Worm (Caenorhabditis elegans) whole organism, young adult: ENCODE measurements around the gene W08E12.5.
A peak's percentile ranks its signal among the peaks of the same experiment; 100 is the strongest.

Experiments
- B0336.3 ChIP-seq: fragments of 200-800 bp; sonication (Bioruptor generic); IDR thresholded peaks from 2 replicates; pipeline ENCODE4 v1.3.6; 2022; ENCODE audit warnings: missing genetic modification characterization, missing compliant biosample characterization
- D2030.7 ChIP-seq: fragments of 200-800 bp; sonication (Bioruptor generic); IDR thresholded peaks from 2 replicates; pipeline ENCODE4 v1.3.6; 2022; ENCODE audit warnings: missing genetic modification reagents, missing genetic modification characterization, missing compliant biosample characterization
- F10E7.11 ChIP-seq: sonication (generic microtip); optimal IDR thresholded peaks from 2 replicates; lab custom pipeline; 2017; ENCODE audit warnings: mild to moderate bottlenecking, missing genetic modification characterization, moderate library complexity, missing compliant biosample characterization
- F23B12.7 ChIP-seq: sonication (generic microtip); optimal IDR thresholded peaks from 2 replicates; lab custom pipeline; 2017; ENCODE audit warnings: missing genetic modification characterization, mild to moderate bottlenecking, missing compliant biosample characterization, antibody characterized with exemption, moderate library complexity; ENCODE audit not compliant: insufficient read depth
- F33H1.4 ChIP-seq: fragments of 200-800 bp; sonication (Bioruptor generic); IDR thresholded peaks from 2 replicates; pipeline ENCODE4 v1.3.6; 2022; ENCODE audit warnings: missing genetic modification reagents, missing genetic modification characterization, missing compliant biosample characterization
- F57A8.1 ChIP-seq: fragments of 200-800 bp; sonication (Bioruptor generic); optimal IDR thresholded peaks from 2 replicates; lab custom pipeline; 2018; ENCODE audit warnings: mild to moderate bottlenecking, missing genetic modification characterization, moderate library complexity, missing compliant biosample characterization
- T07F8.4 ChIP-seq: sonication (generic microtip); optimal IDR thresholded peaks from 2 replicates; lab custom pipeline; 2016; ENCODE audit warnings: mild to moderate bottlenecking, missing genetic modification characterization, moderate library complexity, missing compliant biosample characterization
- Y53G8AR.9 ChIP-seq: fragments of 200-800 bp; sonication (Bioruptor generic); conservative IDR thresholded peaks from 2 replicates; pipeline ENCODE4 v1.3.6; 2022; ENCODE audit warnings: missing genetic modification reagents, missing genetic modification characterization, missing compliant biosample characterization
- Y79H2A.3 ChIP-seq: fragments of 200-800 bp; sonication (Bioruptor generic); conservative IDR thresholded peaks from 2 replicates; pipeline ENCODE4 v1.3.6; 2022; ENCODE audit warnings: missing genetic modification reagents, missing genetic modification characterization, missing compliant biosample characterization
- Y95B8A.8 ChIP-seq: fragments of 200-800 bp; sonication (Bioruptor generic); IDR thresholded peaks from 2 replicates; pipeline ENCODE4 v1.3.6; 2022; ENCODE audit warnings: missing genetic modification reagents, missing genetic modification characterization, missing compliant biosample characterization
- ama-1 ChIP-seq, 3 experiments: fragments of 150-350 bp in 1 of 3; sonication (generic microtip) in 2 of 3; optimal IDR thresholded peaks; 2 replicates each; lab custom pipeline; 2014 to 2018; ENCODE audit warnings: missing biosample characterization in 2 of 3, missing genetic modification characterization in 2 of 3, missing genetic modification reagents in 2 of 3
- aptf-2 ChIP-seq: fragments of 200-800 bp; sonication (Bioruptor generic); conservative IDR thresholded peaks from 2 replicates; pipeline ENCODE4 v1.3.6; 2022; ENCODE audit warnings: missing genetic modification reagents, missing genetic modification characterization, missing compliant biosample characterization
- attf-5 ChIP-seq: fragments of 200-800 bp; sonication (Bioruptor generic); optimal IDR thresholded peaks from 2 replicates; lab custom pipeline; 2018; ENCODE audit warnings: mild to moderate bottlenecking, missing genetic modification characterization, missing compliant biosample characterization
- bed-1 ChIP-seq: fragments of 200-800 bp; sonication (Bioruptor generic); IDR thresholded peaks from 2 replicates; pipeline ENCODE4 v1.3.6; 2022; ENCODE audit warnings: missing genetic modification reagents, missing genetic modification characterization, missing compliant biosample characterization
- bed-2 ChIP-seq: fragments of 200-800 bp; sonication (Bioruptor generic); IDR thresholded peaks from 2 replicates; pipeline ENCODE4 v1.3.6; 2022; ENCODE audit warnings: missing genetic modification reagents, missing genetic modification characterization, missing compliant biosample characterization
- ceh-27 ChIP-seq: fragments of 200-800 bp; sonication (Bioruptor generic); optimal IDR thresholded peaks from 2 replicates; lab custom pipeline; 2018; ENCODE audit warnings: mild to moderate bottlenecking, missing genetic modification characterization, moderate library complexity, missing compliant biosample characterization
- ceh-58 ChIP-seq: fragments of 200-800 bp; sonication (Bioruptor generic); IDR thresholded peaks from 2 replicates; pipeline ENCODE4 v1.3.6; 2022; ENCODE audit warnings: missing genetic modification characterization, missing compliant biosample characterization
- ceh-91 ChIP-seq: fragments of 200-800 bp; sonication (Bioruptor generic); IDR thresholded peaks from 2 replicates; pipeline ENCODE4 v1.3.6; 2022; ENCODE audit warnings: missing genetic modification reagents, missing genetic modification characterization, missing compliant biosample characterization
- dpff-1 ChIP-seq: sonication (generic microtip); optimal IDR thresholded peaks from 2 replicates; lab custom pipeline; 2017; ENCODE audit warnings: mild to moderate bottlenecking, missing genetic modification characterization, missing compliant biosample characterization
- ekl-4 ChIP-seq: fragments of 200-800 bp; sonication (Bioruptor generic); IDR thresholded peaks from 2 replicates; pipeline ENCODE4 v1.3.6; 2022; ENCODE audit warnings: missing genetic modification reagents, missing genetic modification characterization, missing compliant biosample characterization
- hrde-1 ChIP-seq: sonication (generic microtip); optimal IDR thresholded peaks from 2 replicates; lab custom pipeline; 2016; ENCODE audit warnings: missing genetic modification characterization, mild to moderate bottlenecking, missing compliant biosample characterization, moderate library complexity, missing genotype, missing genetic modification reagents, borderline replicate concordance
- hsf-1 ChIP-seq: fragments of 200-800 bp; sonication (Bioruptor generic); IDR thresholded peaks from 2 replicates; pipeline ENCODE4 v1.3.6; 2022; ENCODE audit warnings: missing genetic modification reagents, missing genetic modification characterization, missing compliant biosample characterization
- lag-1 ChIP-seq: fragments of 200-800 bp; sonication (Bioruptor generic); IDR thresholded peaks from 2 replicates; pipeline ENCODE4 v1.3.6; 2022; ENCODE audit warnings: missing genetic modification reagents, missing genetic modification characterization, missing compliant biosample characterization
- lsy-27 ChIP-seq: sonication (generic microtip); optimal IDR thresholded peaks from 2 replicates; lab custom pipeline; 2017; ENCODE audit warnings: missing genetic modification characterization, mild to moderate bottlenecking, missing compliant biosample characterization, antibody characterized with exemption, missing genotype, borderline replicate concordance; ENCODE audit not compliant: insufficient read depth
- madf-3 ChIP-seq: fragments of 200-800 bp; sonication (Bioruptor generic); IDR thresholded peaks from 2 replicates; pipeline ENCODE4 v1.3.6; 2022; ENCODE audit warnings: missing genetic modification reagents, missing genetic modification characterization, missing compliant biosample characterization
- madf-8 ChIP-seq: fragments of 200-800 bp; sonication (Bioruptor generic); conservative IDR thresholded peaks from 2 replicates; pipeline ENCODE4 v1.3.6; 2022; ENCODE audit warnings: missing genetic modification reagents, missing genetic modification characterization, missing compliant biosample characterization
- mel-28 ChIP-seq: sonication (generic microtip); optimal IDR thresholded peaks from 2 replicates; lab custom pipeline; 2016; ENCODE audit warnings: borderline replicate concordance, mild to moderate bottlenecking, missing genetic modification characterization, missing compliant biosample characterization
- nfya-1 ChIP-seq: sonication (generic microtip); optimal IDR thresholded peaks from 2 replicates; lab custom pipeline; 2017; ENCODE audit warnings: antibody characterized with exemption, missing compliant biosample characterization, missing genetic modification characterization, borderline replicate concordance; ENCODE audit not compliant: insufficient read depth
- nfya-2 ChIP-seq: fragments of 200-800 bp; sonication (Bioruptor generic); IDR thresholded peaks from 2 replicates; pipeline ENCODE4 v1.3.6; 2022; ENCODE audit warnings: missing genetic modification reagents, missing genetic modification characterization, missing compliant biosample characterization
- nfyb-1 ChIP-seq: fragments of 200-800 bp; sonication (Bioruptor generic); IDR thresholded peaks from 2 replicates; pipeline ENCODE4 v1.3.6; 2022; ENCODE audit warnings: missing genetic modification reagents, missing genetic modification characterization, missing compliant biosample characterization
- nhr-179 ChIP-seq: sonication (generic microtip); optimal IDR thresholded peaks from 2 replicates; lab custom pipeline; 2016; ENCODE audit warnings: mild to moderate bottlenecking, missing genetic modification characterization, missing compliant biosample characterization
- nhr-80 ChIP-seq: sonication (generic microtip); optimal IDR thresholded peaks from 2 replicates; lab custom pipeline; 2016; ENCODE audit warnings: missing genetic modification characterization, missing compliant biosample characterization
- pbrm-1 ChIP-seq: fragments of 200-800 bp; sonication (Bioruptor generic); IDR thresholded peaks from 2 replicates; pipeline ENCODE4 v1.3.6; 2022; ENCODE audit warnings: missing genetic modification reagents, missing genetic modification characterization, missing compliant biosample characterization
- rpc-1 ChIP-seq, 2 experiments: fragments of 150-350 bp in 1 of 2; sonication (generic microtip) in 1 of 2; optimal IDR thresholded peaks; 2 replicates each; lab custom pipeline; 2014 to 2018; ENCODE audit warnings: missing biosample characterization in 1 of 2, missing genetic modification characterization in 1 of 2, missing genetic modification reagents in 1 of 2, missing genotype in 1 of 2
- sdz-38 ChIP-seq: sonication (generic microtip); optimal IDR thresholded peaks from 2 replicates; lab custom pipeline; 2016; ENCODE audit warnings: missing genotype, missing genetic modification characterization, missing compliant biosample characterization
- sea-2 ChIP-seq: fragments of 200-800 bp; sonication (Bioruptor generic); IDR thresholded peaks from 2 replicates; pipeline ENCODE4 v1.3.6; 2022; ENCODE audit warnings: missing genetic modification characterization, missing compliant biosample characterization
- snpc-1.1 ChIP-seq: sonication (generic microtip); optimal IDR thresholded peaks from 2 replicates; lab custom pipeline; 2017; ENCODE audit warnings: missing genetic modification characterization, mild to moderate bottlenecking, missing compliant biosample characterization, antibody characterized with exemption, moderate library complexity, missing genotype, missing genetic modification reagents; ENCODE audit not compliant: insufficient read depth
- snpc-1.3 ChIP-seq: sonication (generic microtip); optimal IDR thresholded peaks from 2 replicates; lab custom pipeline; 2017; ENCODE audit warnings: missing genetic modification characterization, mild to moderate bottlenecking, missing compliant biosample characterization, antibody characterized with exemption, moderate library complexity, missing genotype, missing genetic modification reagents; ENCODE audit not compliant: insufficient read depth
- snpc-4 ChIP-seq, 5 experiments: fragments of 150-350 bp in 1 of 5; sonication (generic microtip) in 4 of 5; optimal IDR thresholded peaks; 2 replicates each; lab custom pipeline; 2014 to 2018; ENCODE audit warnings: missing genetic modification characterization in 5 of 5, missing biosample characterization in 3 of 5, antibody characterized with exemption in 2 of 5, mild to moderate bottlenecking in 2 of 5, missing compliant biosample characterization in 2 of 5, missing genotype in 2 of 5, moderate library complexity in 2 of 5, missing genetic modification reagents in 1 of 5
- sptf-2 ChIP-seq: fragments of 200-800 bp; sonication (Bioruptor generic); optimal IDR thresholded peaks from 2 replicates; lab custom pipeline; 2018; ENCODE audit warnings: mild to moderate bottlenecking, missing genetic modification characterization, missing compliant biosample characterization
- zfh-2 ChIP-seq: fragments of 200-800 bp; sonication (Bioruptor generic); conservative IDR thresholded peaks from 2 replicates; pipeline ENCODE4 v1.3.6; 2022; ENCODE audit warnings: missing genetic modification reagents, missing genetic modification characterization, missing compliant biosample characterization
- ztf-18 ChIP-seq: sonication (generic microtip); optimal IDR thresholded peaks from 2 replicates; lab custom pipeline; 2016; ENCODE audit warnings: missing genotype, mild to moderate bottlenecking, missing genetic modification characterization, missing compliant biosample characterization
- ztf-22 ChIP-seq: fragments of 200-800 bp; sonication (Bioruptor generic); optimal IDR thresholded peaks from 2 replicates; lab custom pipeline; 2018; ENCODE audit warnings: mild to moderate bottlenecking, missing genetic modification characterization, moderate library complexity, missing compliant biosample characterization
- ztf-6 ChIP-seq: fragments of 200-800 bp; sonication (Bioruptor generic); IDR thresholded peaks from 2 replicates; pipeline ENCODE4 v1.3.6; 2022; ENCODE audit warnings: missing genetic modification reagents, missing genetic modification characterization, missing compliant biosample characterization

The W08E12.5 gene

ce11 chrIV:3294553-3295185, 5.9 kb upstream of the W08E12.5 start, which contains the start of gene W08E12.7 (continued):
- TF ChIP-seq lag-1 (GFP tag; lab: Robert Waterston, UW) (no peak), zfh-2 (GFP tag; lab: Robert Waterston, UW) (no peak), hsf-1 (GFP tag; lab: Robert Waterston, UW) (peak; percentile 61; the same call in 1 of the 2 replicates), dpff-1 (tag; lab: Kevin White, UChicago) (no peak), ztf-6 (GFP tag; lab: Robert Waterston, UW) (peak; percentile 67; the same call in 1 of the 2 replicates), B0336.3 (peak; percentile 90), nhr-179 (tag; lab: Kevin White, UChicago) (no peak), ztf-22 (GFP tag; lab: Kevin White, UChicago) (no peak), lsy-27 (tag; lab: Kevin White, UChicago) (no peak), aptf-2 (GFP tag; lab: Robert Waterston, UW) (peak; percentile 62; the same call in 1 of the 2 replicates), snpc-1.1 (tag; lab: Kevin White, UChicago) (peak; percentile 72), ama-1 (optimal IDR thresholded peaks at IDR 0.05; lab: Kevin White, UChicago) (no peak), ama-1 (GFP tag; optimal IDR thresholded peaks at IDR 0.05; lab: Kevin White, UChicago) (peak in 1 of 2 experiments; percentile 43), D2030.7 (peak; percentile 94), F10E7.11 (tag; lab: Kevin White, UChicago) (no peak), sea-2 (GFP tag; lab: Robert Waterston, UW) (no peak), T07F8.4 (tag; lab: Kevin White, UChicago) (peak; percentile 20), attf-5 (GFP tag; lab: Kevin White, UChicago) (peak; percentile 99), nfya-2 (GFP tag; lab: Robert Waterston, UW) (no peak), nhr-80 (tag; lab: Kevin White, UChicago) (peak; percentile 91), hrde-1 (tag; lab: Kevin White, UChicago) (peak; percentile 32), nfyb-1 (GFP tag; lab: Robert Waterston, UW) (peak; percentile 74), rpc-1 (optimal IDR thresholded peaks at IDR 0.05; lab: Kevin White, UChicago) (no peak), rpc-1 (tag; optimal IDR thresholded peaks at IDR 0.05; lab: Kevin White, UChicago) (no peak), mel-28 (no peak), ekl-4 (GFP tag; lab: Robert Waterston, UW) (peak; percentile 74), madf-8 (GFP tag; lab: Robert Waterston, UW) (peak; percentile 87), F23B12.7 (tag; lab: Kevin White, UChicago) (peak; percentile 95), ceh-58 (GFP tag; lab: Robert Waterston, UW) (no peak), Y95B8A.8 (GFP tag; lab: Robert Waterston, UW) (peak; percentile 84), snpc-4 (GFP tag; optimal IDR thresholded peaks at IDR 0.05; lab: Kevin White, UChicago) (peak; percentile 60), snpc-4 (tag; optimal IDR thresholded peaks at IDR 0.05; lab: Kevin White, UChicago) (peak; percentile 54 to 85 (median 80)), bed-2 (GFP tag; lab: Robert Waterston, UW) (0 out of 2 replicates have a peak, but pooled peaks have one; percentile 38), pbrm-1 (GFP tag; lab: Robert Waterston, UW) (peak; percentile 91), F57A8.1 (GFP tag; lab: Kevin White, UChicago) (no peak), madf-3 (GFP tag; lab: Robert Waterston, UW) (peak; percentile 90), ztf-18 (tag; lab: Kevin White, UChicago) (peak; percentile 82), bed-1 (no peak), ceh-27 (GFP tag; lab: Kevin White, UChicago) (peak; percentile 89), Y79H2A.3 (peak; percentile 57; the same call in 1 of the 2 replicates), sdz-38 (tag; lab: Kevin White, UChicago) (no peak), sptf-2 (GFP tag; lab: Kevin White, UChicago) (peak; percentile 61), snpc-1.3 (tag; lab: Kevin White, UChicago) (peak; percentile 92), nfya-1 (no peak), Y53G8AR.9 (GFP tag; lab: Robert Waterston, UW) (peak; percentile 81; the same call in 1 of the 2 replicates), F33H1.4 (GFP tag; lab: Robert Waterston, UW) (peak; percentile 99), ceh-91 (GFP tag; lab: Robert Waterston, UW) (peak; percentile 95)
